Worm (Caenorhabditis elegans): ENCODE results near the gene F57H12.5.

Gene F57H12.5

ce11 chrIV:7976210-7976609 lies 9.1 kb downstream of the F57H12.5 start, which contains the start of gene F57H12.6:
TSS of gene F57H12.6 (minus strand) at chrIV:7976310.
- TF ChIP-seq lin-13 (tag; optimal IDR thresholded peaks at IDR 0.05) (no peak), lsy-2 (tag; optimal IDR thresholded peaks at IDR 0.05) (no peak), ceh-83 (GFP tag; optimal IDR thresholded peaks at IDR 0.05) (no peak), blmp-1 (tag; optimal IDR thresholded peaks at IDR 0.05) (no peak), sem-2 (GFP tag; optimal IDR thresholded peaks at IDR 0.05) (no peak), nhr-237 (tag; optimal IDR thresholded peaks at IDR 0.05) (no peak), nhr-12 (tag; optimal IDR thresholded peaks at IDR 0.05) (no peak), nhr-76 (tag; optimal IDR thresholded peaks at IDR 0.05) (no peak), mep-1 (tag; optimal IDR thresholded peaks at IDR 0.05) (no peak), ces-1 (GFP tag; optimal IDR thresholded peaks at IDR 0.05) (no peak), sptf-1 (tag; optimal IDR thresholded peaks at IDR 0.05) (no peak), ham-2 (GFP tag; optimal IDR thresholded peaks at IDR 0.05) (no peak), M03D4.4 (tag; optimal IDR thresholded peaks at IDR 0.05) (no peak), drap-1 (GFP tag; optimal IDR thresholded peaks at IDR 0.05) (no peak), ceh-43 (GFP tag; optimal IDR thresholded peaks at IDR 0.05) (no peak)

ce11 chrIV:7977452-7977940 lies 10.4 kb downstream of the F57H12.5 start, which contains the start of gene ora-1:
TSS of gene ora-1 (plus strand) at chrIV:7977890.
- no peak for TF ChIP-seq lin-32 (GFP tag; optimal IDR thresholded peaks at IDR 0.05)
- no peak for TF ChIP-seq blmp-1 (tag; optimal IDR thresholded peaks at IDR 0.05)
- TF ChIP-seq nhr-12 (tag; optimal IDR thresholded peaks at IDR 0.05) = no peak
- no peak for TF ChIP-seq elt-3 (tag; optimal IDR thresholded peaks at IDR 0.05)
- no peak for TF ChIP-seq sptf-1 (tag; optimal IDR thresholded peaks at IDR 0.05)
- no peak for TF ChIP-seq unc-39 (tag; optimal IDR thresholded peaks at IDR 0.05)
- no peak for TF ChIP-seq drap-1 (GFP tag; optimal IDR thresholded peaks at IDR 0.05)
- TF ChIP-seq mep-1 (tag; optimal IDR thresholded peaks at IDR 0.05) = no peak
- TF ChIP-seq ces-1 (GFP tag; optimal IDR thresholded peaks at IDR 0.05) = no peak
- TF ChIP-seq cnd-1 (tag; optimal IDR thresholded peaks at IDR 0.05) = no peak
- TF ChIP-seq lsy-2 (tag; optimal IDR thresholded peaks at IDR 0.05) = no peak
- no peak for TF ChIP-seq nhr-237 (tag; optimal IDR thresholded peaks at IDR 0.05)
- no peak for TF ChIP-seq ceh-43 (GFP tag; optimal IDR thresholded peaks at IDR 0.05)
- TF ChIP-seq bed-3 (GFP tag; optimal IDR thresholded peaks at IDR 0.05) = no peak
- TF ChIP-seq snpc-4 (tag; optimal IDR thresholded peaks at IDR 0.05) = no peak
- no peak for TF ChIP-seq pha-4 (tag; optimal IDR thresholded peaks at IDR 0.05)
- no peak for TF ChIP-seq mls-2 (tag; optimal IDR thresholded peaks at IDR 0.05)
- no peak for TF ChIP-seq unc-120 (tag; optimal IDR thresholded peaks at IDR 0.05; ENCODE audit: poor library complexity, severe bottlenecking)
- TF ChIP-seq ceh-83 (GFP tag; optimal IDR thresholded peaks at IDR 0.05) = no peak

- TF ChIP-seq ces-1 (GFP tag; optimal IDR thresholded peaks at IDR 0.05) = peak; percentile 98
- TF ChIP-seq mls-2 (tag; optimal IDR thresholded peaks at IDR 0.05) = no peak
- TF ChIP-seq unc-120 (tag; optimal IDR thresholded peaks at IDR 0.05; ENCODE audit: poor library complexity, severe bottlenecking) = peak; percentile 11
- TF ChIP-seq unc-62 (GFP tag; optimal IDR thresholded peaks at IDR 0.05) = peak; percentile 22
Measured at ce11 chrIV:7979588-7979987, 12.5 kb downstream of the F57H12.5 start, which contains the start of gene unc-24. TSS of gene unc-24 (plus strand) at chrIV:7979870.

ce11 chrIV:7982024-7982576 lies 15.0 kb downstream of the F57H12.5 start, which contains the start of gene arf-5:
TSS of gene arf-5 (plus strand) at chrIV:7982526.
- no peak for TF ChIP-seq pha-4 (tag; optimal IDR thresholded peaks at IDR 0.05)
- TF ChIP-seq unc-120 (tag; optimal IDR thresholded peaks at IDR 0.05; ENCODE audit: poor library complexity, severe bottlenecking) = no peak
- TF ChIP-seq mep-1 (tag; optimal IDR thresholded peaks at IDR 0.05) = peak; percentile 40
- peak; percentile 59 for TF ChIP-seq lsy-2 (tag; optimal IDR thresholded peaks at IDR 0.05)
- TF ChIP-seq ceh-39 (tag; optimal IDR thresholded peaks at IDR 0.05) = no peak
- TF ChIP-seq ztf-11 (tag; optimal IDR thresholded peaks at IDR 0.05) = no peak
- peak; percentile 41 for TF ChIP-seq ces-1 (GFP tag; optimal IDR thresholded peaks at IDR 0.05)
- no peak for TF ChIP-seq lin-32 (GFP tag; optimal IDR thresholded peaks at IDR 0.05)
- no peak for TF ChIP-seq ham-2 (GFP tag; optimal IDR thresholded peaks at IDR 0.05)
- no peak for TF ChIP-seq cnd-1 (tag; optimal IDR thresholded peaks at IDR 0.05)

- TF ChIP-seq snpc-4 (tag; optimal IDR thresholded peaks at IDR 0.05) = no peak
- no peak for TF ChIP-seq mab-5 (tag; optimal IDR thresholded peaks at IDR 0.05)
- peak; percentile 71 for TF ChIP-seq elt-1 (tag; optimal IDR thresholded peaks at IDR 0.05; ENCODE audit: borderline replicate concordance, insufficient read depth)
- no peak for TF ChIP-seq lsy-2 (tag; optimal IDR thresholded peaks at IDR 0.05)
- no peak for TF ChIP-seq unc-120 (tag; optimal IDR thresholded peaks at IDR 0.05; ENCODE audit: poor library complexity, severe bottlenecking)
Measured at ce11 chrIV:7983021-7983420, 15.9 kb downstream of the F57H12.5 start.

Data from whole organism, mixed stage, embryonic.